Fruit fly (Drosophila melanogaster): ENCODE data around the gene CG3588.

DNA sequence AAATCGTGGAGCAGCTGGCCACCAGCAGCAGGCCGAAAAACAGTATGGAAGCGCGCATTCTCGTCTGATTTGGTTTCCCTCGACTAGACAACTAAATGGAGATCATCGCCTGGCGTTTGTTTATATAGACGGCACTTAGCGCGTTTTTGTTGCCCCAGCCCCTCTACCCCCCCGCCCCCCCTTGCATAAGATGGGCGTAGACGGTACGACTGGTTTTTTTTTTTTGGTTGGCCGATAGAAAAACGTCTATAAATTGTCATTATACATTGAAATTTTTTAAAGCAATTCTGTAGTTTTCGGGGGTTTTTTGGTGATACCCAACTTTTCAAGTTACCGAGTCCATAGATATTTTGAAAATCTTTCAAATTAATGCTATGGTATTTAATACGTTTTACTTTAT, 33.8 kb upstream of the CG3588 start, which contains the start of gene CG14419:
- TF ChIP-seq CG13287 (GFP tag; IDR thresholded peaks at IDR 0.05; ENCODE audit: partially characterized antibody) (no peak), tna (GFP tag; IDR thresholded peaks at IDR 0.05; ENCODE audit: partially characterized antibody) (no peak), oc (tag; optimal IDR thresholded peaks at IDR 0.05) (no peak), h (optimal IDR thresholded peaks at IDR 0.05) (no peak), Hey (tag; optimal IDR thresholded peaks at IDR 0.05) (no peak), slbo (GFP tag; IDR thresholded peaks at IDR 0.05) (no peak), CG9727 (GFP tag; optimal IDR thresholded peaks at IDR 0.05) (no peak), CG30431 (GFP tag; optimal IDR thresholded peaks at IDR 0.05) (no peak), vfl (GFP tag; optimal IDR thresholded peaks at IDR 0.05) (no peak), ab (GFP tag; optimal IDR thresholded peaks at IDR 0.05) (no peak)
